Worm (Caenorhabditis elegans): ENCODE results near the gene Y32F6B.1.
A peak's percentile ranks its signal among the peaks of the same experiment; 100 is the strongest.

Y32F6B.1 gene

DNA sequence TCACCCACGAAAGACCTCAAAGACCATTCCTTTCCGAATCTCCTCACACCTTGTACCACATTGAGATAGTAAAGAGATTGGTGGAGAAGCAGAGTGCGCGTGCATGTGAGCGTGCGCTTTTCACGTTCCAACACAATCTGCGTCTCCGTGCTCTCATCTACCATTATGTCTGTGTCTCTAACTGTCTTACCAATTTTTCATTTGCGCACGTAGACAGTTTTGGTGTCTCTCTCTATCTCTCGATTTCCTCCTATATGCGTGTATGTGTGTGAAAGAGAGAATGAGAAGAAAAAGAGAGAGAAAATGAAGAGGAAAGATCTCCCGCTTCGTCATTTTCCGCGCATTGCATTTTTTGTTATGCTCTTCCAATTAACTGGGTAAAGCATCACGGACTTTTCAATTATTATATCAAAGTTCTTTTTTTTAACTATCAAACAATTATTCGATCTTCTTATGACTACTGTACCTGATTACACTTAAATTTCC is 17.9 kb downstream of the Y32F6B.1 start (continued):
- TF ChIP-seq cebp-1 (GFP tag; IDR thresholded peaks at IDR 0.05) (no peak), cebp-1 (tag; optimal IDR thresholded peaks at IDR 0.05) (peak; percentile 85), unc-130 (GFP tag; optimal IDR thresholded peaks at IDR 0.05) (no peak), C06A6.2 (GFP tag; conservative IDR thresholded peaks at IDR 0.05) (peak; percentile 79), lin-26 (GFP tag; IDR thresholded peaks at IDR 0.05) (peak; percentile 60; the same call in 1 of the 2 replicates), Y53G8AR.9 (GFP tag; conservative IDR thresholded peaks at IDR 0.05) (0 out of 2 replicates have a peak, but pooled peaks have one; percentile 56), Y67H2A.10 (GFP tag; conservative IDR thresholded peaks at IDR 0.05) (0 out of 2 replicates have a peak, but pooled peaks have one; percentile 39), B0336.3 (GFP tag; IDR thresholded peaks at IDR 0.05) (peak; percentile 81), tbp1 (GFP tag; optimal IDR thresholded peaks at IDR 0.05) (peak; percentile 59), bed-1 (GFP tag; IDR thresholded peaks at IDR 0.05) (no peak), hsf-1 (GFP tag; IDR thresholded peaks at IDR 0.05) (no peak), Y95B8A.8 (GFP tag; IDR thresholded peaks at IDR 0.05) (peak; percentile 17; the same call in 1 of the 2 replicates)

DNA sequence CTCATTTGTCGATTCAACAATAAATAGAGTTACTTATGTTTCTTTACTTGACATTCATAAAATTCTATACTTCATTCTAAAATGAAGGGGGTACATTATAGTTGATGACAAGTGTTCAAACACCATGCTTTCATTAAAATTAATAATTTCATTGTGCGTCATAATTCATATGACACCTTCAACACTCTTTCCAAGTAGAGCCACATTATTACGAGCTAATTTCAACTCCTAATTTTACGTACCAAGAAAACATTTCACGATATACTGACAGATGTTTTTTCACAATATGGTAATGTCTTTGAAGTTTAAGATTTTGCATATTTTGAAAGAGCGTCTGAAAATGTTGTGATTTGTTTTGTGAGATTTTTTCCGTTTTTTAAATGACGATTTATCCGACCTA is 19.1 kb downstream of the Y32F6B.1 start:
- TF ChIP-seq nhr-120 (GFP tag; IDR thresholded peaks at IDR 0.05) (no peak), ama-1 (optimal IDR thresholded peaks at IDR 0.05) (no peak), ama-1 (GFP tag; optimal IDR thresholded peaks at IDR 0.05) (no peak), ceh-58 (GFP tag; IDR thresholded peaks at IDR 0.05) (no peak), F57A8.1 (GFP tag; optimal IDR thresholded peaks at IDR 0.05) (no peak), nhr-80 (tag; optimal IDR thresholded peaks at IDR 0.05) (no peak)

DNA sequence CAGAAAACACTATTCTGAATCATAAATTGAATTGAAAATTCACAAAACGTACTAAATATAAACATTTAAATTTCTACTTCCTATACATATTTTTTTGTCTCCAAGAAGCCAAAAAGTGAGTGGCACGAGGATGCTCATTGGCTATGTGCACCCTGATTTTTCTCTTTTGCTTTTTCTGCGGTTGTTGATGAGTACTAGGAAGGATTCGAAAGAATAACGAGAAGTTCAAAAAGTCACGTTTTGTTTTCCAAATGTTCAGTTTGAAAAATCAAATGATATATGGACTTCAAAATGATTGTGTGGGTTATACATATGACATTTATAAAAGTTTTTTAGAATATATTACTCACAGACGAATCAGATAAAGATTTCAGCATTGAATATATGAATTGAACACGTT is 19.8 kb downstream of the Y32F6B.1 start:
- TF ChIP-seq madf-8 (GFP tag; conservative IDR thresholded peaks at IDR 0.05) (no peak), unc-130 (GFP tag; optimal IDR thresholded peaks at IDR 0.05) (no peak)

DNA sequence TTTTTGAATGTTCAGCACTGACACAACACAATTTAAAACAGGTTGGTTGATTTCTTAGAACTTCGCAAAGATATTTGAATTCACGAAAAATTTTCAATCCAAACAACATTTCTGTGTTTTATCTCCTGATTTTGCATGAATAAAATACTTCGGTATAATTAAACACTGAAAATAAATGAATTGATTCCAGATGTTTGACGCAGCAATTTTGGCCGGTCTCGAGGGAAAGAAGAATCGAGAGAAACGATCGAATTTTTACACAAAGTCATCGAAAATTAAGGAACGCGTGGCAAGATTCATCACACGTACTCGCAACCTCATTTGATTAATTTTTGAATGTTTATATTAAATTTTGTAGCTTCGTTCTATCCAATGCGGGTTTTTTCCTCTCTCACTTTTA is 20.4 kb downstream of the Y32F6B.1 start:
- TF ChIP-seq ceh-40 (GFP tag; IDR thresholded peaks at IDR 0.05) (no peak), T07F8.4 (tag; optimal IDR thresholded peaks at IDR 0.05) (no peak), akir-1 (GFP tag; optimal IDR thresholded peaks at IDR 0.05) (no peak), aptf-3 (GFP tag; IDR thresholded peaks at IDR 0.05) (no peak), ztf-18 (tag; optimal IDR thresholded peaks at IDR 0.05) (no peak), ztf-22 (GFP tag; optimal IDR thresholded peaks at IDR 0.05) (no peak), athp-1 (tag; optimal IDR thresholded peaks at IDR 0.05) (no peak), B0019.2 (GFP tag; conservative IDR thresholded peaks at IDR 0.05) (no peak), F52B5.7 (tag; optimal IDR thresholded peaks at IDR 0.05) (no peak), nhr-179 (tag; optimal IDR thresholded peaks at IDR 0.05) (no peak), unc-62 (GFP tag; optimal IDR thresholded peaks at IDR 0.05) (no peak), efl-1 (GFP tag; optimal IDR thresholded peaks at IDR 0.05) (no peak), mxl-1 (tag; optimal IDR thresholded peaks at IDR 0.05) (no peak), mel-28 (tag; optimal IDR thresholded peaks at IDR 0.05; ENCODE audit: borderline replicate concordance) (no peak), D2030.7 (GFP tag; IDR thresholded peaks at IDR 0.05) (no peak)

DNA sequence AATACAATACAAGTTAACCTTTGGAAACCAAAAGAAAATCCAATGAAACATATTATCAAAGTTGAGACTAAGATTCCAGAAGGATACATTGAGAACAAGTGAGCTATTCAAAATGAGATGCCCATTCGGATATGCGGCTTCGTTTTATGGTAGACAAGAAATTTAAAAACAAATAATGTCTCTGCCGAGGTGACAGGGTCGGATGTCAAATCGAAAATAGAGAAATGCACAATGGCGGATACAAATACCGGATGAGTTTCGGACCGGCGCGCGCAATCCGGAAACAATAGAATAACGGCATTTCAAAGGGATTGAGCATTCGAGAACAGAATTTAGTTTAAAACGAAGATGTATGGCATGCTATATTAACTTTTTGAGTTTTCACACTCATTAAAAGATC is 21.3 kb downstream of the Y32F6B.1 start, which contains the start of gene F22E12.3:
TSS of gene F22E12.3 (minus strand) at position 101 of the 400 bp plus-strand sequence.
- TF ChIP-seq hlh-12 (tag; optimal IDR thresholded peaks at IDR 0.05) (no peak), dox-1 (GFP tag; IDR thresholded peaks at IDR 0.05) (no peak), snpc-3.4 (tag; optimal IDR thresholded peaks at IDR 0.05) (no peak), rcor-1 (GFP tag; IDR thresholded peaks at IDR 0.05) (no peak), F57C9.4 (tag; optimal IDR thresholded peaks at IDR 0.05) (no peak), ceh-58 (GFP tag; IDR thresholded peaks at IDR 0.05) (no peak), lag-1 (GFP tag; IDR thresholded peaks at IDR 0.05) (no peak), K11D2.4 (GFP tag; IDR thresholded peaks at IDR 0.05) (no peak), pbrm-1 (GFP tag; IDR thresholded peaks at IDR 0.05) (no peak), xnd-1 (tag; optimal IDR thresholded peaks at IDR 0.05) (no peak), unc-62 (GFP tag; optimal IDR thresholded peaks at IDR 0.05) (no peak), Y67H2A.10 (GFP tag; conservative IDR thresholded peaks at IDR 0.05) (no peak), him-1 (tag; optimal IDR thresholded peaks at IDR 0.05) (no peak)

All from whole organism, young adult.